Worm (Caenorhabditis elegans) whole organism, dauer: ENCODE measurements around the gene T23B12.6.

Source experiments
- unc-62 ChIP-seq: sonication (generic microtip); optimal IDR thresholded peaks from 2 replicates; lab custom pipeline; 2017; ENCODE audit warnings: missing biosample characterization, missing genetic modification reagents, missing genetic modification characterization

T23B12.6 gene

ce11 chrV:8460306-8460705 is at the start of gene T23B12.6:
T23B12.6 (minus strand) TSS chrV:8460419.
- no peak for TF ChIP-seq unc-62

- no peak for TF ChIP-seq unc-62
Measured at ce11 chrV:8507324-8507723, 47.1 kb upstream of the T23B12.6 start, which contains the start of gene ZK994.6. ZK994.6 (minus strand) TSS chrV:8507424.

- no peak for TF ChIP-seq unc-62
Measured at ce11 chrV:8500348-8500747, 40.1 kb upstream of the T23B12.6 start.

- TF ChIP-seq unc-62 = no peak
Measured at ce11 chrV:8499407-8499806, 39.2 kb upstream of the T23B12.6 start.

- no peak for TF ChIP-seq unc-62
Measured at ce11 chrV:8495965-8496364, 35.7 kb upstream of the T23B12.6 start.

- no peak for TF ChIP-seq unc-62
Measured at ce11 chrV:8495106-8495505, 34.9 kb upstream of the T23B12.6 start.

- TF ChIP-seq unc-62 = no peak
Measured at ce11 chrV:8494260-8494939, 34.2 kb upstream of the T23B12.6 start, which contains the start of gene pxn-1. pxn-1 (plus strand) TSS chrV:8494889.

ce11 chrV:8481274-8481673 is 21.1 kb upstream of the T23B12.6 start:
- no peak for TF ChIP-seq unc-62

- TF ChIP-seq unc-62 = no peak
Measured at ce11 chrV:8470906-8471305, 10.7 kb upstream of the T23B12.6 start, which contains the start of gene gplb-1. gplb-1 (minus strand) TSS chrV:8471242.

ce11 chrV:8468740-8469139 is 8.5 kb upstream of the T23B12.6 start, which contains the start of gene phf-30:
phf-30 (plus strand) TSS chrV:8469040.
- TF ChIP-seq unc-62 = no peak

ce11 chrV:8467031-8467430 is 6.8 kb upstream of the T23B12.6 start, which contains the start of gene mrpl-4:
mrpl-4 (plus strand) TSS chrV:8467265.
- TF ChIP-seq unc-62 = no peak

ce11 chrV:8465386-8465785 is 5.2 kb upstream of the T23B12.6 start, which contains the start of gene mrps-2:
mrps-2 (plus strand) TSS chrV:8465686.
- TF ChIP-seq unc-62 = no peak

- no peak for TF ChIP-seq unc-62
Measured at ce11 chrV:8462074-8462473, 1.9 kb upstream of the T23B12.6 start, which contains the start of the genes dnj-22 and natc-1. dnj-22 (minus strand) TSS chrV:8462120. natc-1 (plus strand) TSS chrV:8462359.

ce11 chrV:8460800-8461199 is 581 bp upstream of the T23B12.6 start:
- no peak for TF ChIP-seq unc-62

- no peak for TF ChIP-seq unc-62
Measured at ce11 chrV:8454995-8455446, 5.2 kb downstream of the T23B12.6 start, which contains the start of gene T23B12.11. T23B12.11 (plus strand) TSS chrV:8455396.

- TF ChIP-seq unc-62 = no peak
Measured at ce11 chrV:8450690-8451089, 9.5 kb downstream of the T23B12.6 start.

ce11 chrV:8449241-8449640 is 11.0 kb downstream of the T23B12.6 start:
- TF ChIP-seq unc-62 = no peak

- TF ChIP-seq unc-62 = no peak
Measured at ce11 chrV:8447928-8448327, 12.3 kb downstream of the T23B12.6 start, which contains the start of gene T23B12.5. T23B12.5 (minus strand) TSS chrV:8448028.
